Worm (Caenorhabditis elegans): Measurements from ENCODE around the gene F23B2.10.

The F23B2.10 gene

DNA sequence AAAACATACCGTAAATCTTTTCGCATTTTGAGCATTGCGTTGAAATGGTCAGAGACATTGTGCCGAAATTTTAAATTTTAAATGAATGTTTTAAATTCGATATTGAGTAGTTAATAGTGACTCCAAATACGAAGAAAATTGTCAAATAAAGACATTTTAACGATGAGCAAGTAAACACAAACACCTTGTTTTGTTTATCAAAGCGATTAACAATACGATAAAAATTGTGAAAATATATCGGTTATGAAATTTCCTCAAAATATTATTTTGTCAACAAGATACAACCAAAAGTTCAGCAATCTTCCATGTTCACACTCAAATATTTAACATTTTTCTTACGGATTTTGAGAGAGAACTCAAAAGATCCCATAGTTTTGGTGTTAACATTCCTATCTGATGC is at the start of gene F23B2.10:
Gene F23B2.10 (minus strand): TSS at position 101 of the 400 bp plus-strand sequence.
- no peak for TF ChIP-seq nhr-232 (tag; optimal IDR thresholded peaks at IDR 0.05)
- no peak for TF ChIP-seq ets-4 (tag; optimal IDR thresholded peaks at IDR 0.05)
- TF ChIP-seq pax-1 (tag; optimal IDR thresholded peaks at IDR 0.05) = no peak
- TF ChIP-seq pha-2 (tag; optimal IDR thresholded peaks at IDR 0.05) = no peak
- no peak for TF ChIP-seq ceh-6 (GFP tag; optimal IDR thresholded peaks at IDR 0.05)
- no peak for TF ChIP-seq unc-42 (tag; optimal IDR thresholded peaks at IDR 0.05)
- TF ChIP-seq madf-2 (tag; optimal IDR thresholded peaks at IDR 0.05) = no peak
- no peak for TF ChIP-seq ceh-14 (tag; optimal IDR thresholded peaks at IDR 0.05)
- TF ChIP-seq F13H6.1 (tag; optimal IDR thresholded peaks at IDR 0.05) = no peak
- no peak for TF ChIP-seq sox-4 (tag; optimal IDR thresholded peaks at IDR 0.05)
- TF ChIP-seq fkh-6 (tag; optimal IDR thresholded peaks at IDR 0.05) = no peak
- no peak for TF ChIP-seq C08G9.2 (tag; optimal IDR thresholded peaks at IDR 0.05)
- no peak for TF ChIP-seq ref-2 (tag; optimal IDR thresholded peaks at IDR 0.05)
- TF ChIP-seq ztf-16 (tag; optimal IDR thresholded peaks at IDR 0.05) = no peak
- TF ChIP-seq fax-1 (tag; optimal IDR thresholded peaks at IDR 0.05) = no peak

DNA sequence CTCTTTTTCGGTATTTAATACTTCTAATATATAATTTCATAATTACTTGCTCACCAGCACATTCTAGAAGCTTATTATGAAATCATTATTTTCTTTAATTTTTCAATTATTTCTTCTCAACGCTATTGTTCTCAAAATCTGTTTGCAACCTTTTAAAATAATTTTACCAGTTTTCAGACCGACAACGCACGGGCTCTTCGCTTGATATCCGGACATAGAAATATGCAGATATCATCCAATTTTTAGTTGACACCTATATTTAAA is 45.7 kb upstream of the F23B2.10 start, which contains the start of gene wnk-1:
Gene wnk-1 (plus strand): TSS at position 165 of the 264 bp plus-strand sequence.
- no peak for TF ChIP-seq ceh-34 (tag; optimal IDR thresholded peaks at IDR 0.05)
- no peak for TF ChIP-seq elt-4 (tag; optimal IDR thresholded peaks at IDR 0.05)
- no peak for TF ChIP-seq che-1 (tag; optimal IDR thresholded peaks at IDR 0.05)
- no peak for TF ChIP-seq sox-2 (GFP tag; IDR thresholded peaks at IDR 0.05)
- TF ChIP-seq ama-1 (optimal IDR thresholded peaks at IDR 0.05) = no peak
- no peak for TF ChIP-seq pqm-1 (tag; optimal IDR thresholded peaks at IDR 0.05)
- no peak for TF ChIP-seq unc-42 (tag; optimal IDR thresholded peaks at IDR 0.05)
- no peak for TF ChIP-seq eyg-1 (tag; optimal IDR thresholded peaks at IDR 0.05)
- TF ChIP-seq tbx-7 (tag; optimal IDR thresholded peaks at IDR 0.05) = no peak
- no peak for TF ChIP-seq pax-1 (tag; optimal IDR thresholded peaks at IDR 0.05)

DNA sequence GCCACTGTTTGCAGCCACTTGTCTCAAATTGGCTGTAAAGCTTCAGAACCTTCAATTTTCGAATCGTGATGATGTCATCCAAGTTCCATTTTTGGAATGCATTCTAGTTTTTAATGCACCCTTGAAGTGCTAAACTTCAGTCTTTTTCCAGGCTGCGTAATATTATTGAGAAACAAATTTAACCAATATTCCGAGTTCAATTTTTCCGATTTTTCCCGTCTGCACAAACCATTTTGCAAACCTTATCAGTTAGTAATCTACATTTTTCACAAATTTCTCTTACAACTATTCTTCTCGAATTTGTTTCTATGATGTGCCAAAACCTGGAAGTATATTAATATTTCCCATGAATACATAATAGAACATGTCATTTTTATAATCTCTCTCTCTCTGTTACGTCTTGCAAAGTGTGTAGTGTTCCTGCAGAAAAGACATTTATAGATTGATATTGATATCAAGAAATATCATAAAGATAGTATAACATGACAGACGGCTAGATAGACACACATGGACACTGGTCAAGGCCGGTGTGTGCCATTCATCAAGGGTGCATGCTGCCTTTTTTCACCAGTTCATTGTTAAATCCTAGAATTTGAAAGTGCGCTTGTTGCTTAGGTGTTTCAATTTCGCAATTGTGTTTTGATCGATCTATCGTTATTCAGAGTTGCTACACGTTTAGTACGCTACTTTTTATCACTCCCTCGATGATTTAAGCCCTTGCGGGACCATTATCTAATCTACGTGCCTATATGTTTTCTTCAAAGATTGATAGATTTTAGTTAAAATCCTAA is 45.2 kb upstream of the F23B2.10 start:
- TF ChIP-seq C08G9.2 (tag; optimal IDR thresholded peaks at IDR 0.05) (no peak), elt-2 (tag; optimal IDR thresholded peaks at IDR 0.05) (peak; percentile 64)

DNA sequence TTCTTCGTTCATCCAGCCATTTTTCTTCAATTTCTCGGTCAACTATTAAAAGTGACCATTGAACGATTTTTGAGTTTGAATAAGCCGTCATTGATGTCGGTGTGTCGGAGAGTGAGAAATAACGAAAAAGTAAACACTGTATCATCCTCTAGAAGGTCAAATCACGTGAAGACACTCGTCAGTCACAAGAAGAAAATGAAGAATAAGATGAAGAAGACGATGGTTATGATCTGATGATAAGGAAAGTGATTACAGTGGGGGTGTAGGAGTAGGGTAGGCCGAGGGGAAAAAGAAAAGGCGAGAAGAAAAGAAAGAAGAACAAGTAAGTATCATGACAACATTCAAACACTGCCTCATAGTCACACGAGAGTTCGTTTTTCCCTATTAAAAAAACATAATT is 44.0 kb upstream of the F23B2.10 start:
- TF ChIP-seq Y22D7AL.16 (tag; optimal IDR thresholded peaks at IDR 0.05) (no peak), dve-1 (tag; optimal IDR thresholded peaks at IDR 0.05) (no peak), hlh-13 (GFP tag; optimal IDR thresholded peaks at IDR 0.05) (no peak), sdc-2 (tag; optimal IDR thresholded peaks at IDR 0.05) (no peak), sox-2 (GFP tag; IDR thresholded peaks at IDR 0.05) (no peak), hlh-30 (tag; optimal IDR thresholded peaks at IDR 0.05; ENCODE audit: insufficient read depth) (peak; percentile 53), pha-4 (tag; optimal IDR thresholded peaks at IDR 0.05) (no peak), madf-2 (tag; optimal IDR thresholded peaks at IDR 0.05) (no peak), elt-2 (tag; optimal IDR thresholded peaks at IDR 0.05) (peak; percentile 38), fkh-6 (tag; optimal IDR thresholded peaks at IDR 0.05) (no peak), dmd-4 (tag; optimal IDR thresholded peaks at IDR 0.05; ENCODE audit: borderline replicate concordance) (no peak), ama-1 (optimal IDR thresholded peaks at IDR 0.05) (no peak), ceh-22 (tag; optimal IDR thresholded peaks at IDR 0.05) (no peak)

DNA sequence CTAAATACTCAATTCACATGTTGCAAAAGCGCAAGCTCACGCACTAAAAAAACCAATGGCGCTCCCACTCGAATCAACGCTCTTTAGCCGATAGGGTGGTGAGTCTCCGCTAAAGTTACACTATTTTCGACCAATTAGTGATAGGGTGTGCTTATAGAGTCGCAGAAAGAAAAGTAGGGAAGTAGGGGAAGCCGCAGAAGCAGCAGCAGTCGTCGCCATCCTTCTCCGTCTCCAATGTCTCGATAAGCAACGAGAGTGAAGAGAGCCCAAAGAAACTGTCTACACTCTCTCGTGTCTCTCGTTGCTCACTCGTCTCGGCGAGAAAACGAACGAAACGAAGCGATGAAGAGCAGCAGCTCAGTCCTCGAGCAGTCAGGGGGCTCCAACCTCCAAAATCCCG is 42.6 kb upstream of the F23B2.10 start:
- peak; percentile 7 for TF ChIP-seq elt-2 (tag; optimal IDR thresholded peaks at IDR 0.05)
- TF ChIP-seq hlh-30 (tag; optimal IDR thresholded peaks at IDR 0.05; ENCODE audit: insufficient read depth) = peak; percentile 12
- peak; percentile 94 for TF ChIP-seq nfya-1 (tag; optimal IDR thresholded peaks at IDR 0.05)
- no peak for TF ChIP-seq ceh-30 (tag; optimal IDR thresholded peaks at IDR 0.05)
- TF ChIP-seq pros-1 (tag; optimal IDR thresholded peaks at IDR 0.05) = peak; percentile 64
- TF ChIP-seq ceh-31 (tag; optimal IDR thresholded peaks at IDR 0.05) = peak; percentile 51
- peak; percentile 11 for TF ChIP-seq sdc-2 (tag; optimal IDR thresholded peaks at IDR 0.05)
- no peak for TF ChIP-seq pat-9 (tag; optimal IDR thresholded peaks at IDR 0.05)
- peak; percentile 34 for TF ChIP-seq tbx-2 (tag; optimal IDR thresholded peaks at IDR 0.05)
- peak; percentile 56 for TF ChIP-seq ceh-18 (tag; optimal IDR thresholded peaks at IDR 0.05)
- TF ChIP-seq ets-4 (tag; optimal IDR thresholded peaks at IDR 0.05) = no peak
- TF ChIP-seq hlh-8 (tag; optimal IDR thresholded peaks at IDR 0.05) = no peak
- TF ChIP-seq ceh-34 (tag; optimal IDR thresholded peaks at IDR 0.05) = peak; percentile 76
- peak; percentile 34 for TF ChIP-seq ceh-14 (tag; optimal IDR thresholded peaks at IDR 0.05)
- peak; percentile 68 for TF ChIP-seq unc-42 (tag; optimal IDR thresholded peaks at IDR 0.05)

Data from whole organism, late embryonic.